Fruit fly (Drosophila melanogaster) whole organism, pupa: ENCODE data around the gene Cp19.

Source experiments
- CG10348 ChIP-seq: fragments of 200-800 bp; sonication (Bioruptor generic); IDR thresholded peaks from 2 replicates; pipeline ENCODE4 v1.3.6; 2022; ENCODE audit warnings: missing biosample characterization, missing genetic modification characterization
- CG12605 ChIP-seq: fragments of 200-800 bp; sonication (Bioruptor generic); IDR thresholded peaks from 2 replicates; pipeline ENCODE4 v1.3.6; 2022; ENCODE audit warnings: missing biosample characterization, missing genetic modification characterization
- CG13204 ChIP-seq: fragments of 200-800 bp; sonication (Bioruptor generic); optimal IDR thresholded peaks from 2 replicates; lab custom pipeline; 2018; ENCODE audit warnings: missing biosample characterization, mild to moderate bottlenecking, missing genetic modification characterization, moderate library complexity
- CG14655 ChIP-seq: fragments of 200-800 bp; sonication (Bioruptor generic); optimal IDR thresholded peaks from 3 replicates; lab custom pipeline; 2017; ENCODE audit warnings: mild to moderate bottlenecking, missing biosample characterization, missing genetic modification reagents, missing genetic modification characterization
- CG15710 ChIP-seq: fragments of 200-800 bp; sonication (Bioruptor generic); optimal IDR thresholded peaks from 2 replicates; lab custom pipeline; 2018; ENCODE audit warnings: missing biosample characterization, mild to moderate bottlenecking, missing genetic modification characterization, moderate library complexity
- CG17806 ChIP-seq: fragments of 200-800 bp; sonication (Bioruptor generic); optimal IDR thresholded peaks from 2 replicates; lab custom pipeline; 2018; ENCODE audit warnings: missing biosample characterization, mild to moderate bottlenecking, missing genetic modification characterization, moderate library complexity
- CG32121 ChIP-seq: fragments of 200-800 bp; sonication (Bioruptor generic); IDR thresholded peaks from 2 replicates; pipeline ENCODE4 v1.3.6; 2022; ENCODE audit warnings: missing biosample characterization, missing genetic modification characterization
- CG34367 ChIP-seq: fragments of 200-800 bp; sonication (Bioruptor generic); optimal IDR thresholded peaks from 2 replicates; lab custom pipeline; 2018; ENCODE audit warnings: missing biosample characterization, mild to moderate bottlenecking, missing genetic modification characterization
- CG4496 ChIP-seq: fragments of 200-800 bp; sonication (Bioruptor generic); IDR thresholded peaks from 3 replicates; pipeline ENCODE4 v1.3.6; 2022; ENCODE audit warnings: missing biosample characterization, missing genetic modification characterization
- CG8159 ChIP-seq: fragments of 200-800 bp; sonication (Bioruptor generic); optimal IDR thresholded peaks from 3 replicates; lab custom pipeline; 2018; ENCODE audit warnings: missing biosample characterization, mild to moderate bottlenecking, missing genetic modification characterization, moderate library complexity
- CG8301 ChIP-seq: fragments of 200-800 bp; sonication (Bioruptor generic); optimal IDR thresholded peaks from 2 replicates; lab custom pipeline; 2018; ENCODE audit warnings: missing biosample characterization, mild to moderate bottlenecking, missing genetic modification characterization
- CG9948 ChIP-seq: fragments of 200-800 bp; sonication (Bioruptor generic); optimal IDR thresholded peaks from 2 replicates; lab custom pipeline; 2018; ENCODE audit warnings: missing biosample characterization, mild to moderate bottlenecking, missing genetic modification characterization, moderate library complexity
- D1 ChIP-seq: fragments of 200-800 bp; sonication (Bioruptor generic); optimal IDR thresholded peaks from 2 replicates; lab custom pipeline; 2018; ENCODE audit warnings: missing biosample characterization, mild to moderate bottlenecking, missing genetic modification characterization, moderate library complexity
- EcR ChIP-seq: fragments of 200-800 bp; sonication (Bioruptor generic); optimal IDR thresholded peaks from 3 replicates; lab custom pipeline; 2019; ENCODE audit warnings: missing biosample characterization, missing genetic modification characterization, mild to moderate bottlenecking, moderate library complexity, missing genetic modification reagents
- Ets98B ChIP-seq: fragments of 200-800 bp; sonication (Bioruptor generic); IDR thresholded peaks from 2 replicates; pipeline ENCODE4 v1.3.6; 2022; ENCODE audit warnings: missing biosample characterization, missing genetic modification characterization
- Pif1A ChIP-seq: fragments of 200-800 bp; sonication (Bioruptor generic); optimal IDR thresholded peaks from 3 replicates; lab custom pipeline; 2016; ENCODE audit warnings: missing biosample characterization, missing genetic modification characterization
- Pif1B ChIP-seq: fragments of 200-800 bp; sonication (Bioruptor generic); optimal IDR thresholded peaks from 3 replicates; lab custom pipeline; 2016; ENCODE audit warnings: missing biosample characterization, missing genetic modification characterization
- Snoo ChIP-seq: fragments of 200-800 bp; sonication (Bioruptor generic); optimal IDR thresholded peaks from 3 replicates; lab custom pipeline; 2017; ENCODE audit warnings: missing biosample characterization, mild to moderate bottlenecking, missing genetic modification characterization, inconsistent platforms
- fd96Ca ChIP-seq: fragments of 200-800 bp; sonication (Bioruptor generic); IDR thresholded peaks from 3 replicates; pipeline ENCODE4 v1.3.6; 2022; ENCODE audit warnings: missing biosample characterization, missing genetic modification characterization
- gl ChIP-seq: fragments of 200-800 bp; sonication (Bioruptor generic); optimal IDR thresholded peaks from 2 replicates; lab custom pipeline; 2018; ENCODE audit warnings: missing biosample characterization, mild to moderate bottlenecking, missing genetic modification characterization
- rn ChIP-seq: fragments of 200-800 bp; sonication (Bioruptor generic); IDR thresholded peaks from 2 replicates; pipeline ENCODE4 v1.3.6; 2022; ENCODE audit warnings: missing biosample characterization, missing genetic modification characterization

Cp19 gene

DNA sequence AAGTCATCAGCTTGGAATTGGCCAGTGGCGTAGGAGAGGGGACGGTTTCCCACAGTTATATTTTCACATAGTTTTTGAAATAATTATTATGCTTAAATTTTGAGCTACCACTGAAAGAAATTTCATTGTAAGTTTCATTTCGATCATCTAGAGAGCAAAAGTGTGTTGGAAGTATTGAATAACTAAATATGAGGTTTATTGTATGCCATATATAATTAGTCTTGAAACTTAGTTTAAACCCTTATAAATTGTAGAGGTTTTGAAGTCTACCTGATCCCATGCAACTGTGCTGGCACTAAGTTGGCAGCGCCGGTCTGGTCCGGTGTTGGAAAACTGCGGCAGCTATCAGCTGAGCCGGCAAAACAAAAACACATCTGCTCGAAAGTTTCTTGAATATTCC, 8.5 kb upstream of the Cp19 start, which contains the start of the genes CG32022 and CG6511:
Gene CG32022, minus strand, starts transcription at position 128 of the 400 bp plus-strand sequence.
Gene CG6511, plus strand, starts transcription at position 180 of the 400 bp plus-strand sequence.
- TF ChIP-seq D1 (tag; lab: Kevin White, UChicago) (no peak), CG10348 (GFP tag; lab: Robert Waterston, UW) (peak; percentile 97), CG12605 (GFP tag; lab: Robert Waterston, UW) (peak; percentile 91), CG17806 (tag; lab: Kevin White, UChicago) (peak; percentile 96), CG14655 (GFP tag; lab: Kevin White, UChicago) (peak; percentile 98), CG32121 (GFP tag; lab: Robert Waterston, UW) (peak; percentile 97), rn (GFP tag; lab: Robert Waterston, UW) (peak; percentile 97), fd96Ca (GFP tag; lab: Robert Waterston, UW) (peak; percentile 96), Pif1A (peak; percentile 97), gl (tag; lab: Kevin White, UChicago) (peak; percentile 92), CG9948 (tag; lab: Kevin White, UChicago) (peak; percentile 98), Pif1B (peak; percentile 89), CG13204 (GFP tag; lab: Kevin White, UChicago) (peak; percentile 87), Snoo (peak; percentile 98), CG8159 (peak; percentile 98), Ets98B (GFP tag; lab: Robert Waterston, UW) (peak; percentile 93), CG34367 (tag; lab: Kevin White, UChicago) (peak; percentile 96), CG4496 (GFP tag; lab: Robert Waterston, UW) (peak; percentile 97), CG8301 (tag; lab: Kevin White, UChicago) (peak; percentile 98), CG15710 (tag; lab: Kevin White, UChicago) (peak; percentile 98), EcR (no peak)

DNA sequence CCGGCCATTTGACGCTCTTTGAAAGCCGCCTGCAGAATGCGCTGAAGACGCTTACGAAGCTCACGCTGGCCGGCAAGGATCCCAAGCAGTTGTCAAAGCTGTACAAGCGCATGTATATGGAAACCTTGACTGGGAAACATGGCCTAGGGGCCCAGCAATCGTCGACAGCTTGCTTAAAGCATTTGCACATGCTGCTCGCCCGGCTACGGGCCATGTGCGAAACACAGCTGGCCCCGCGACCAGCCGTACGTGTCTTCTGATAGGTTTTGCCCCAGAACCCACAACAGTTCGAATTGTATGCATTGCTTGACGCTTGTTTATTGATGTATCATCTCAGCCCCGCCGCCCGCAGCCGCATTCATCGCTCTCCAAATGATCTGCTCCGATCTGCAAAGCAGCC, 4.4 kb upstream of the Cp19 start:
- TF ChIP-seq CG12605 (GFP tag; lab: Robert Waterston, UW) (no peak), CG4496 (GFP tag; lab: Robert Waterston, UW) (no peak), CG34367 (tag; lab: Kevin White, UChicago) (no peak), CG14655 (GFP tag; lab: Kevin White, UChicago) (no peak), fd96Ca (GFP tag; lab: Robert Waterston, UW) (no peak)

DNA sequence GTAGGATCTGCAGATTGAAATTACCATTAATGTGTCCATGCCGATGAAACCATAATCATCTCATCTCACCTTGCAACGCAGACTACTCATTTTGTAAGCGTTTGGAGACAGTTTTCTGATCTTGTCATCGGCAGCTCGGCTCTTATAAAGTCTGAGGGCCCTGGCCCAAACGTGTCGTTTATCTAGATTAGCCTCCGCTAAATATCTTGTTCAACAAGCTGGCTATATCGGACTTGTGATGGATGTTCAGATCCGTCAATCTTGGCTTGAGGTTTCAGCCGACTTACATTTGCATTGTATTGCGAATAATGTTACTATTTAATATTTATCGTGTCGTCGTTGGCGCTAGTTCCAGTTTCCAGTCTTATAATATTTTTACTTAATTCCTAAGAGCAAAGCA, 4.0 kb upstream of the Cp19 start, which contains the start of gene CG43965:
Gene CG43965, minus strand, starts transcription at position 101 of the 400 bp plus-strand sequence.
- TF ChIP-seq Pif1B = no peak
- no peak for TF ChIP-seq CG9948 (tag; lab: Kevin White, UChicago)
- TF ChIP-seq CG13204 (GFP tag; lab: Kevin White, UChicago) = no peak
- TF ChIP-seq CG10348 (GFP tag; lab: Robert Waterston, UW) = no peak
- TF ChIP-seq CG14655 (GFP tag; lab: Kevin White, UChicago) = no peak
- TF ChIP-seq Snoo = no peak
- no peak for TF ChIP-seq Pif1A
- no peak for TF ChIP-seq CG12605 (GFP tag; lab: Robert Waterston, UW)
- TF ChIP-seq CG32121 (GFP tag; lab: Robert Waterston, UW) = no peak
- TF ChIP-seq Ets98B (GFP tag; lab: Robert Waterston, UW) = no peak
- TF ChIP-seq fd96Ca (GFP tag; lab: Robert Waterston, UW) = no peak
- TF ChIP-seq CG8301 (tag; lab: Kevin White, UChicago) = no peak
- no peak for TF ChIP-seq D1 (tag; lab: Kevin White, UChicago)
- TF ChIP-seq gl (tag; lab: Kevin White, UChicago) = no peak

DNA sequence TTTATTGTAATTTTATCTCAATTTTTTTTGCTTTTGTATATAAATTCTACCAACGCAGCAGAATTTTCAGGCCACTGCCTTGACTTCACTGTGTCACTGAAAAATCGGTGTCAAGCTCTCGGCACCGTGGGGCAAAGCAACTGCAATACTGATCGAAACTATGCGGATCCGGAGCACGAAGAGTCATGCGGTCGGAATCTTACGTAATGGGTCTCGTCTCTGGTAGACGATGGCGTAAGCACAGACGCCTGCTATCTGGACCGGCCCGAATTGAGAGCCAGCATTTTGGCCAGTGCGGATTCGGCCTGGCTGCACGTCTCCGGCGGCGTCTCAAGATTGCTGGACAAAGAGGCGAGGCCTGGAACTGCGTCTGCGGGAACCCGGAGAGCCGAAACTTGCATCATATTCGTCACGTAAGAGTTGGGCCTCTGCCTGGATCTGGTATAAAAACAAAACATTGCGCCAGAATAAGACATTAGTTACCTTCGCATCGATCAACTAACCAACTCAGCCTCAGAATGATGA, 3.3 kb upstream of the Cp19 start, which contains the start of gene Cp18:
Gene Cp18, plus strand, starts transcription at position 475 of the 525 bp plus-strand sequence.
- no peak for TF ChIP-seq Ets98B (GFP tag; lab: Robert Waterston, UW)
- TF ChIP-seq Snoo = no peak
- TF ChIP-seq CG15710 (tag; lab: Kevin White, UChicago) = no peak

DNA sequence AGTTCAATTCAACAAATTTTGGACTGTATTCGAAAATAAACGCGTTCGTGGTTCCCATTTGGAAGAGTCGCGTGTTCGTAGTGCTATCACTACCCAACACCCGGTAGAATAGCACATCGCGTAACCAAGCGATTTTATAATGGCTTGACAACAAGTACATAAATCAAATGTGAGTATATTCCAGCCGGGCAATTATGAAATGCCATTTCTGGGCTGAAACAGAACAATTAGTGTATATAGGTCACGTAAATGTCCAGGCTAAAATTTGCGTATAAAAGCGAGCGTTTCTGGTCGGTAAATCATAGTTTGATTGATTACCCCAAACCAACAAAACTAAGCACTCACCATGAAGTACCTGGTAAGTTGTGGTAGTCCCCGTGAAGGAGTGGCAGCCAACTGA, 1.5 kb upstream of the Cp19 start, which contains the start of gene Cp15:
Gene Cp15, plus strand, starts transcription at position 301 of the 400 bp plus-strand sequence.
- TF ChIP-seq Pif1A (no peak), D1 (tag; lab: Kevin White, UChicago) (no peak), EcR (no peak), Snoo (no peak), CG10348 (GFP tag; lab: Robert Waterston, UW) (no peak), CG17806 (tag; lab: Kevin White, UChicago) (no peak)

DNA sequence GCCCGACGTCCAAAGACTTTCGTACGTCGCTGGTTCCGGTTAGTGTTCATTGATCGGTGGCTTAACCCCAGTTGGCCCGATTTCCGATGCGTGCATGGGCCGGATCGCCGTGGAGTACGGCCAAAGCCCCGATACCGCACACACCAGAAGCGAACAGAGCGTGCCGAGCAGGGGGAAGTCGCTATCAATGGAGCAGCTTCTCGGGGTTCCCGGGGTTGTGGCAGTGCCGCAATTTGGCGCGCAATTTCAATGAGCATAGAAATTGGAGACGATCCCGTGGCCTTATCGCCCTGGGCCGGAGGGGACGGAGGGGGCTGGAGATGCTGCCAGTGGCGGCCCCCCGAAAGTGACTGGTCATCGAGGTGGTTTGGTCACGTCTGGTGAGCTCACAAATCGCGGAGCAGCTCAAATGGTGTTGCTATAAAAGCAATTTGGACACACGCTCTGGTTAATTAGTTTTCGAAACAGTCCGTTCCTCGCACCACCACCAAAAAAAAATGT, 1.9 kb downstream of the Cp19 start, which contains the start of gene Cp16:
Gene Cp16, plus strand, starts transcription at position 451 of the 501 bp plus-strand sequence.
- no peak for TF ChIP-seq CG12605 (GFP tag; lab: Robert Waterston, UW)
- TF ChIP-seq CG15710 (tag; lab: Kevin White, UChicago) = no peak
- no peak for TF ChIP-seq Pif1B
- no peak for TF ChIP-seq CG32121 (GFP tag; lab: Robert Waterston, UW)
- TF ChIP-seq gl (tag; lab: Kevin White, UChicago) = no peak
- no peak for TF ChIP-seq Ets98B (GFP tag; lab: Robert Waterston, UW)
- TF ChIP-seq D1 (tag; lab: Kevin White, UChicago) = no peak
- no peak for TF ChIP-seq CG4496 (GFP tag; lab: Robert Waterston, UW)
- no peak for TF ChIP-seq CG8301 (tag; lab: Kevin White, UChicago)
- TF ChIP-seq CG10348 (GFP tag; lab: Robert Waterston, UW) = no peak
- TF ChIP-seq CG14655 (GFP tag; lab: Kevin White, UChicago) = no peak
- no peak for TF ChIP-seq CG9948 (tag; lab: Kevin White, UChicago)
- TF ChIP-seq CG17806 (tag; lab: Kevin White, UChicago) = no peak
- no peak for TF ChIP-seq CG34367 (tag; lab: Kevin White, UChicago)
- no peak for TF ChIP-seq fd96Ca (GFP tag; lab: Robert Waterston, UW)
- TF ChIP-seq Pif1A = no peak
- no peak for TF ChIP-seq rn (GFP tag; lab: Robert Waterston, UW)
- TF ChIP-seq CG13204 (GFP tag; lab: Kevin White, UChicago) = no peak
- no peak for TF ChIP-seq CG8159
- no peak for TF ChIP-seq EcR
